Worm (Caenorhabditis elegans) whole organism, late embryonic: Measurements from ENCODE around the gene cyp-44A1.

Source experiments
- ahr-1 ChIP-seq: sonication (generic microtip); optimal IDR thresholded peaks from 2 replicates; lab custom pipeline; 2016; ENCODE audit warnings: missing genetic modification characterization, missing compliant biosample characterization
- ceh-6 ChIP-seq: fragments of 200-800 bp; sonication (Bioruptor generic); optimal IDR thresholded peaks from 2 replicates; lab custom pipeline; 2018; ENCODE audit warnings: mild to moderate bottlenecking, missing genetic modification characterization, missing compliant biosample characterization
- elt-4 ChIP-seq: sonication (generic microtip); optimal IDR thresholded peaks from 2 replicates; lab custom pipeline; 2016; ENCODE audit warnings: missing genetic modification characterization, missing compliant biosample characterization

DNA sequence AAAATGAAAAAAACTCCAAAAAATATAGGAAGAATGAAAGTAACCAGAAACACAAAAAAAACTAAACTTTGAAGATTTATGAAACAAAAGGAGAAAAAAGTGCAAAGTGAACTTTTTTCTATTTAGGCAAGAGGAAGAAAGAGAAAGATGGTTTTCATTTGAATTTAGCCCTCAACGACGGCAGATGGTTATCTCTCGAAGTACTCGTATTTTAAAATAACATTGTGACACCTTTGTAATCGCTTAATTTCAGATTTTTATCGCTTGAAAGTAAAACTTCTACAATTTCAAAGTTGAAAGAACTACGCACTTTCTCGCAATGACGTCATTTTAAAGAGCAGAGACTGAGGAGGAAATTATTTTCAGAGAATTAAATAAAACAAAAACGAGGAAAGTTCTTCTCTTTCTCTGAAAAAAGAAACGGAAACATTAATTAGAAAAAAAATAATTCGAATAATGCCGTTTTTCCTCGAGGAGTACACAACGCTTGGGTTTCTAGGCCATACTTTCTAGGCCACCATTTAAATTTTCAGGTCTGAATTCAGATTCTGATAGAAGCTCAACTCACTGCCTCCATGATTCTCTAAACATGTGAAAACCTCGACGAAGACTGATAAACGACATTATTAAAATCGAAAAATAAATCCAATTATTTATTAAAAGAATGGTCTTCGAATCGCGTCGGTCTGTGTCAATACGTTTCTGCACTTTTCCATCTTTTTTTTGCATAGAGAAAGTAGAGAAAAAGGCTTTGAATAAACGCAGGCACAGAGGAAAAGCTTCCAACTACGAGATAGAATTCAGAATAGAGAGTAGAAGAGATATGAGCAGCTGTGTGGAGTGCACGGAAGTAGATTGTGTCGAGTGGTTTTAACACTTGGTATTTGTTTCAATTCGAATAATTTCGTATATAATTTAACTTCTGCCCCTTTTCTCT lies 7.8 kb downstream of the cyp-44A1 start:
- TF ChIP-seq elt-4 (tag; lab: Kevin White, UChicago) (no peak), ceh-6 (GFP tag; lab: Kevin White, UChicago) (no peak), ahr-1 (no peak)
